Worm (Caenorhabditis elegans) whole organism, mixed stage, embryonic: ENCODE measurements around the gene C07A9.12.

Experiments used
- ceh-43 ChIP-seq: fragments of 200-800 bp; sonication (Bioruptor generic); optimal IDR thresholded peaks from 2 replicates; lab custom pipeline; 2018; ENCODE audit warnings: mild to moderate bottlenecking, missing genetic modification characterization, moderate library complexity, missing compliant biosample characterization
- ces-1 ChIP-seq: fragments of 150-350 bp; optimal IDR thresholded peaks from 2 replicates; lab custom pipeline; 2014; ENCODE audit warnings: missing biosample characterization, missing genetic modification reagents, missing genetic modification characterization
- elt-3 ChIP-seq: fragments of 150-350 bp; optimal IDR thresholded peaks from 2 replicates; lab custom pipeline; 2014; ENCODE audit warnings: missing biosample characterization, missing genetic modification characterization
- lin-13 ChIP-seq: fragments of 150-350 bp; optimal IDR thresholded peaks from 2 replicates; lab custom pipeline; 2014; ENCODE audit warnings: missing biosample characterization, missing genetic modification characterization
- mab-5 ChIP-seq: fragments of 150-350 bp; optimal IDR thresholded peaks from 2 replicates; lab custom pipeline; 2014; ENCODE audit warnings: missing biosample characterization, missing genetic modification characterization
- nhr-237 ChIP-seq: fragments of 150-350 bp; optimal IDR thresholded peaks from 2 replicates; lab custom pipeline; 2014; ENCODE audit warnings: missing biosample characterization, missing genetic modification characterization
- nhr-28 ChIP-seq: fragments of 150-350 bp; optimal IDR thresholded peaks from 2 replicates; lab custom pipeline; 2014; ENCODE audit warnings: missing biosample characterization, missing genetic modification characterization
- pha-4 ChIP-seq: fragments of 150-350 bp; optimal IDR thresholded peaks from 2 replicates; lab custom pipeline; 2018; ENCODE audit warnings: missing biosample characterization, missing genetic modification reagents, missing genetic modification characterization
- snpc-4 ChIP-seq: fragments of 150-350 bp; optimal IDR thresholded peaks from 2 replicates; lab custom pipeline; 2014; ENCODE audit warnings: missing biosample characterization, missing genetic modification characterization
- unc-62 ChIP-seq: fragments of 150-350 bp; optimal IDR thresholded peaks from 2 replicates; lab custom pipeline; 2014; ENCODE audit warnings: missing biosample characterization, missing genetic modification reagents, missing genetic modification characterization

ce11 chrIII:9744525-9744924, 17.2 kb upstream of the C07A9.12 start:
- TF ChIP-seq nhr-237 (tag; lab: Kevin White, UChicago) (no peak), ces-1 (no peak), pha-4 (no peak), snpc-4 (tag; lab: Kevin White, UChicago) (no peak), ceh-43 (no peak), elt-3 (tag; lab: Kevin White, UChicago) (no peak), lin-13 (no peak), nhr-28 (tag; lab: Kevin White, UChicago) (no peak), mab-5 (tag; lab: Kevin White, UChicago) (no peak), unc-62 (peak; percentile 68)
